Worm (Caenorhabditis elegans) whole organism, early embryonic: ENCODE measurements around the gene T06E4.21.

ENCODE experiments used
- F13C5.2 ChIP-seq: sonication (generic microtip); optimal IDR thresholded peaks from 2 replicates; lab custom pipeline; 2017; ENCODE audit warnings: mild to moderate bottlenecking, missing genetic modification characterization, inconsistent platforms, missing compliant biosample characterization
- ama-1 ChIP-seq: fragments of 150-350 bp; optimal IDR thresholded peaks from 2 replicates; lab custom pipeline; 2014
- ceh-13 ChIP-seq: fragments of 200-800 bp; sonication (Bioruptor generic); optimal IDR thresholded peaks from 2 replicates; lab custom pipeline; 2018; ENCODE audit warnings: mild to moderate bottlenecking, missing genetic modification characterization, missing compliant biosample characterization
- ceh-36 ChIP-seq: sonication (generic microtip); optimal IDR thresholded peaks from 2 replicates; lab custom pipeline; 2016; ENCODE audit warnings: missing genetic modification characterization, inconsistent platforms, missing compliant biosample characterization
- flt-1 ChIP-seq: fragments of 200-800 bp; sonication (Bioruptor generic); IDR thresholded peaks from 2 replicates; pipeline ENCODE4 v1.3.6; 2022; ENCODE audit warnings: missing genetic modification characterization, missing compliant biosample characterization
- scrt-1 ChIP-seq: fragments of 200-800 bp; sonication (Bioruptor generic); IDR thresholded peaks from 2 replicates; pipeline ENCODE4 v1.3.6; 2022; ENCODE audit warnings: missing genetic modification characterization, missing compliant biosample characterization
- tra-4 ChIP-seq: sonication (generic microtip); optimal IDR thresholded peaks from 2 replicates; lab custom pipeline; 2017; ENCODE audit warnings: missing genetic modification characterization, missing compliant biosample characterization

DNA sequence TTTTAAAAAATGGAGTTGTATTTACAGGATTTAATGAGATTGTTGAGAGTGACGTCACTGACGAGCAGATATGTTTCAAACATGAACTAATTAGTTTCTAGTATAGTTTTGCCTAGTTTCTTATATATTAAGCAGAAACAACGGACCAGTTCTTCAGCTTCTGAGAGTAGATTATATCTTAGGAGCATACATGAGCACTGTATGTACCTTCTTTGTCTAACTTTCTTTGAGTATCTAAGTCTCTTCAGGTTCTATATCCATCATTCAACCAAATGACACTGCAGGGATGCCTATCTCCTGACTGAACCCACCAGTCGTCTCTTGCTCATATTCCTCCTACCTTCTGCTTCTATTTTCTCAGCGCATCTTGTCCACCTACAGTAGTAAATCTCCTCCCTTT is 45.3 kb downstream of the T06E4.21 start, which contains the start of gene her-1:
- TF ChIP-seq ama-1 (lab: Kevin White, UChicago) (no peak), flt-1 (GFP tag; lab: Robert Waterston, UW) (no peak), scrt-1 (no peak), ceh-13 (GFP tag; lab: Kevin White, UChicago) (no peak), tra-4 (tag; lab: Kevin White, UChicago) (no peak), F13C5.2 (no peak), ceh-36 (tag; lab: Kevin White, UChicago) (no peak)
